Fruit fly (Drosophila melanogaster) whole organism, embryonic: Measurements from ENCODE around the gene CG6195.

Source experiments
- Aef1 ChIP-seq: fragments of 200-800 bp; sonication (Bioruptor generic); IDR thresholded peaks from 3 replicates; pipeline ENCODE4 v1.3.6; 2022; ENCODE audit warnings: missing biosample characterization, missing genetic modification characterization
- BtbVII ChIP-seq: fragments of 200-800 bp; sonication (Bioruptor generic); optimal IDR thresholded peaks from 3 replicates; lab custom pipeline; 2017; ENCODE audit warnings: missing biosample characterization, mild to moderate bottlenecking, missing genetic modification characterization
- CG10565 ChIP-seq: fragments of 200-800 bp; sonication (Bioruptor generic); optimal IDR thresholded peaks from 3 replicates; lab custom pipeline; 2016; ENCODE audit warnings: missing biosample characterization, mild to moderate bottlenecking, missing genetic modification characterization
- CG12769 ChIP-seq: fragments of 200-800 bp; sonication (Bioruptor generic); optimal IDR thresholded peaks from 2 replicates; lab custom pipeline; 2019; ENCODE audit warnings: missing biosample characterization, mild to moderate bottlenecking, missing genetic modification characterization, moderate library complexity
- CG17328 ChIP-seq: fragments of 200-800 bp; sonication (Bioruptor generic); IDR thresholded peaks from 2 replicates; pipeline ENCODE4 v1.3.6; 2022; ENCODE audit warnings: missing biosample characterization, missing genetic modification characterization
- CG2199 ChIP-seq: fragments of 200-800 bp; sonication (Bioruptor generic); IDR thresholded peaks from 3 replicates; pipeline ENCODE4 v1.3.6; 2022; ENCODE audit warnings: missing biosample characterization, missing genetic modification characterization
- CG30403 ChIP-seq: fragments of 200-800 bp; sonication (Bioruptor generic); optimal IDR thresholded peaks from 3 replicates; lab custom pipeline; 2016; ENCODE audit warnings: missing biosample characterization, missing genetic modification characterization
- CG31388 ChIP-seq: fragments of 200-800 bp; sonication (Bioruptor generic); optimal IDR thresholded peaks from 2 replicates; lab custom pipeline; 2016; ENCODE audit warnings: missing biosample characterization, missing genetic modification characterization
- CG32532 ChIP-seq: fragments of 200-800 bp; sonication (Bioruptor generic); IDR thresholded peaks from 2 replicates; pipeline ENCODE4 v1.3.6; 2022; ENCODE audit warnings: missing biosample characterization, missing genetic modification characterization
- CG33213 ChIP-seq: fragments of 200-800 bp; sonication (Bioruptor generic); optimal IDR thresholded peaks from 3 replicates; lab custom pipeline; 2016; ENCODE audit warnings: missing biosample characterization, missing genetic modification characterization
- CG5180 ChIP-seq: fragments of 200-800 bp; sonication (Bioruptor generic); optimal IDR thresholded peaks from 3 replicates; lab custom pipeline; 2017; ENCODE audit warnings: missing biosample characterization, missing genetic modification characterization, mild to moderate bottlenecking, moderate library complexity, missing genetic modification reagents
- CG6254 ChIP-seq: fragments of 200-800 bp; sonication (Bioruptor generic); optimal IDR thresholded peaks from 3 replicates; lab custom pipeline; 2017; ENCODE audit warnings: mild to moderate bottlenecking, missing biosample characterization, missing genetic modification reagents, missing genetic modification characterization
- CG6791 ChIP-seq: fragments of 200-800 bp; sonication (Bioruptor generic); IDR thresholded peaks from 3 replicates; pipeline ENCODE4 v1.3.6; 2022; ENCODE audit warnings: missing biosample characterization, missing genetic modification characterization; ENCODE audit not compliant: partially characterized antibody
- CG6854 ChIP-seq: fragments of 200-800 bp; sonication (Bioruptor generic); optimal IDR thresholded peaks from 3 replicates; lab custom pipeline; 2017; ENCODE audit warnings: missing biosample characterization, mild to moderate bottlenecking, missing genetic modification characterization
- CG8290 ChIP-seq, 3 experiments: fragments of 200-800 bp; sonication (Bioruptor generic); optimal IDR thresholded peaks; 2 replicates each; lab custom pipeline; 2016 to 2019; ENCODE audit warnings: missing biosample characterization in 3 of 3, missing genetic modification characterization in 3 of 3, mild to moderate bottlenecking in 2 of 3, moderate library complexity in 1 of 3
- CG9609 ChIP-seq: fragments of 200-800 bp; sonication (Bioruptor generic); optimal IDR thresholded peaks from 3 replicates; lab custom pipeline; 2016; ENCODE audit warnings: missing biosample characterization, missing genetic modification characterization
- CG9817 ChIP-seq: fragments of 200-800 bp; sonication (Bioruptor generic); optimal IDR thresholded peaks from 2 replicates; lab custom pipeline; 2018; ENCODE audit warnings: missing biosample characterization, mild to moderate bottlenecking, missing genetic modification characterization, moderate library complexity
- Camta ChIP-seq: fragments of 200-800 bp; sonication (Bioruptor generic); optimal IDR thresholded peaks from 2 replicates; lab custom pipeline; 2016; ENCODE audit warnings: missing biosample characterization, missing genetic modification characterization
- D19A ChIP-seq: fragments of 200-800 bp; optimal IDR thresholded peaks from 3 replicates; lab custom pipeline; 2019; ENCODE audit warnings: missing biosample characterization, mild to moderate bottlenecking, missing genetic modification characterization, moderate library complexity
- HHEX ChIP-seq: fragments of 200-800 bp; sonication (Bioruptor generic); optimal IDR thresholded peaks from 3 replicates; lab custom pipeline; 2017; ENCODE audit warnings: missing biosample characterization, mild to moderate bottlenecking, missing genetic modification characterization, missing genetic modification reagents
- Lim3 ChIP-seq: fragments of 200-800 bp; sonication (Bioruptor generic); IDR thresholded peaks from 2 replicates; pipeline ENCODE4 v1.3.6; 2022; ENCODE audit warnings: missing biosample characterization, missing genetic modification characterization
- Meics ChIP-seq: fragments of 200-800 bp; sonication (Bioruptor generic); optimal IDR thresholded peaks from 2 replicates; lab custom pipeline; 2017; ENCODE audit warnings: missing biosample characterization, mild to moderate bottlenecking, missing genetic modification characterization
- Mrtf ChIP-seq: fragments of 200-800 bp; sonication (Bioruptor generic); IDR thresholded peaks from 3 replicates; pipeline ENCODE4 v1.3.6; 2022; ENCODE audit warnings: missing biosample characterization, missing genetic modification characterization
- NfI ChIP-seq: fragments of 200-800 bp; sonication (Bioruptor generic); optimal IDR thresholded peaks from 3 replicates; lab custom pipeline; 2018; ENCODE audit warnings: missing biosample characterization, mild to moderate bottlenecking, missing genetic modification characterization, moderate library complexity
- Side ChIP-seq: fragments of 200-800 bp; sonication (Bioruptor generic); optimal IDR thresholded peaks from 2 replicates; lab custom pipeline; 2016; ENCODE audit warnings: missing biosample characterization, missing genetic modification characterization
- Sin3A ChIP-seq: fragments of >200 bp; optimal IDR thresholded peaks from 2 replicates; lab custom pipeline; 2018
- Xrp1 ChIP-seq: fragments of 200-800 bp; sonication (Bioruptor generic); IDR thresholded peaks from 2 replicates; pipeline ENCODE4 v1.3.6; 2022; ENCODE audit warnings: missing biosample characterization, missing genetic modification characterization
- ara ChIP-seq: fragments of 200-800 bp; sonication (Bioruptor generic); IDR thresholded peaks from 2 replicates; pipeline ENCODE4 v1.3.6; 2022; ENCODE audit warnings: missing biosample characterization, missing genetic modification characterization
- cato ChIP-seq: fragments of 200-800 bp; sonication (Bioruptor generic); optimal IDR thresholded peaks from 2 replicates; lab custom pipeline; 2016; ENCODE audit warnings: missing biosample characterization, missing genetic modification characterization, borderline replicate concordance
- croc ChIP-seq: fragments of 200-800 bp; sonication (Bioruptor generic); conservative IDR thresholded peaks from 3 replicates; pipeline ENCODE4 v1.3.6; 2022; ENCODE audit warnings: missing biosample characterization, missing genetic modification characterization
- dan ChIP-seq: fragments of 200-800 bp; sonication (Bioruptor generic); IDR thresholded peaks from 2 replicates; pipeline ENCODE4 v1.3.6; 2022; ENCODE audit warnings: missing biosample characterization, missing genetic modification characterization
- dati ChIP-seq: fragments of 200-800 bp; sonication (Bioruptor generic); IDR thresholded peaks from 2 replicates; pipeline ENCODE4 v1.3.6; 2022; ENCODE audit warnings: missing biosample characterization, missing genetic modification characterization
- fru ChIP-seq: fragments of >200 bp; optimal IDR thresholded peaks from 2 replicates; lab custom pipeline; 2017
- gce ChIP-seq: fragments of 200-800 bp; sonication (Bioruptor generic); IDR thresholded peaks from 3 replicates; pipeline ENCODE4 v1.3.6; 2022; ENCODE audit warnings: missing biosample characterization, missing genetic modification characterization
- gfzf ChIP-seq: fragments of 200-800 bp; sonication (Bioruptor generic); optimal IDR thresholded peaks from 2 replicates; lab custom pipeline; 2016; ENCODE audit warnings: missing biosample characterization, mild to moderate bottlenecking, missing genetic modification characterization, moderate library complexity
- grau ChIP-seq: fragments of 200-800 bp; optimal IDR thresholded peaks from 3 replicates; lab custom pipeline; 2019; ENCODE audit warnings: missing biosample characterization, mild to moderate bottlenecking, missing genetic modification characterization, moderate library complexity
- insv ChIP-seq, 2 experiments: fragments of 200-800 bp; sonication (Bioruptor generic); optimal IDR thresholded peaks; 3 replicates each; lab custom pipeline; 2016 to 2018; ENCODE audit warnings: missing biosample characterization in 2 of 2, missing genetic modification characterization in 2 of 2
- jigr1 ChIP-seq: fragments of 200-800 bp; sonication (Bioruptor generic); IDR thresholded peaks from 3 replicates; pipeline ENCODE4 v1.3.6; 2022; ENCODE audit warnings: missing biosample characterization, missing genetic modification characterization
- mld ChIP-seq: fragments of 200-800 bp; sonication (Bioruptor generic); IDR thresholded peaks from 3 replicates; pipeline ENCODE4 v1.3.6; 2022; ENCODE audit warnings: missing biosample characterization, missing genetic modification characterization; ENCODE audit not compliant: partially characterized antibody
- nerfin-2 ChIP-seq: fragments of 200-800 bp; sonication (Bioruptor generic); IDR thresholded peaks from 2 replicates; pipeline ENCODE4 v1.3.6; 2022; ENCODE audit warnings: missing biosample characterization, missing genetic modification characterization; ENCODE audit not compliant: partially characterized antibody
- org-1 ChIP-seq: fragments of 200-800 bp; sonication (Bioruptor generic); optimal IDR thresholded peaks from 2 replicates; lab custom pipeline; 2017; ENCODE audit warnings: missing biosample characterization, missing genetic modification characterization
- peb ChIP-seq: fragments of 200-800 bp; sonication (Bioruptor generic); IDR thresholded peaks from 2 replicates; pipeline ENCODE4 v1.3.6; 2022; ENCODE audit warnings: missing biosample characterization, missing genetic modification characterization
- prd ChIP-seq, 3 experiments: fragments of >200 bp in 2 of 3; fragments of 200-800 bp in 1 of 3; sonication (Bioruptor generic) in 1 of 3; optimal IDR thresholded peaks in 2 of 3; IDR thresholded peaks in 1 of 3; 2 replicates in 2 of 3; 3 replicates in 1 of 3; pipeline versions ENCODE4 v1.3.6 to Lab custom; 2017 to 2022; ENCODE audit warnings: missing biosample characterization in 1 of 3, missing genetic modification characterization in 1 of 3
- pum ChIP-seq: fragments of 200-800 bp; sonication (Bioruptor generic); optimal IDR thresholded peaks from 2 replicates; lab custom pipeline; 2016; ENCODE audit warnings: missing biosample characterization, missing genetic modification characterization
- repo ChIP-seq: fragments of 200-800 bp; sonication (Bioruptor generic); optimal IDR thresholded peaks from 2 replicates; lab custom pipeline; 2016; ENCODE audit warnings: missing biosample characterization, missing genetic modification characterization
- rib ChIP-seq: fragments of 200-800 bp; sonication (Bioruptor generic); IDR thresholded peaks from 2 replicates; pipeline ENCODE4 v1.3.6; 2022; ENCODE audit warnings: missing biosample characterization, missing genetic modification characterization
- sr ChIP-seq: fragments of 200-800 bp; sonication (Bioruptor generic); IDR thresholded peaks from 3 replicates; pipeline ENCODE4 v1.3.6; 2022; ENCODE audit warnings: missing biosample characterization, missing genetic modification characterization
- tll ChIP-seq, 2 experiments: fragments of 200-800 bp in 1 of 2; fragments of >200 bp in 1 of 2; sonication (Bioruptor generic) in 1 of 2; optimal IDR thresholded peaks; 2 replicates each; lab custom pipeline; 2017 to 2019; ENCODE audit warnings: missing biosample characterization in 2 of 2, missing genetic modification characterization in 2 of 2, mild to moderate bottlenecking in 1 of 2, moderate library complexity in 1 of 2
- tup ChIP-seq: fragments of 200-800 bp; sonication (Bioruptor generic); optimal IDR thresholded peaks from 2 replicates; lab custom pipeline; 2016; ENCODE audit warnings: missing biosample characterization, mild to moderate bottlenecking, missing genetic modification characterization, moderate library complexity
- twi ChIP-seq: fragments of 200-800 bp; optimal IDR thresholded peaks from 2 replicates; lab custom pipeline; 2019; ENCODE audit warnings: missing biosample characterization, mild to moderate bottlenecking, missing genetic modification characterization, moderate library complexity
- unc-4 ChIP-seq: fragments of 200-800 bp; sonication (Bioruptor generic); IDR thresholded peaks from 2 replicates; pipeline ENCODE4 v1.3.6; 2022; ENCODE audit warnings: missing biosample characterization, missing genetic modification characterization; ENCODE audit not compliant: partially characterized antibody

The CG6195 gene

dm6 chr3R:19642893-19643270 lies 5.3 kb downstream of the CG6195 start:
- TF ChIP-seq dati (GFP tag; lab: Robert Waterston, UW): no peak
- TF ChIP-seq CG6854 (GFP tag; lab: Kevin White, UChicago): no peak
- TF ChIP-seq rib (GFP tag; lab: Robert Waterston, UW): peak; percentile 38; the same call in 1 of the 2 replicates
- no peak for TF ChIP-seq CG8290 (GFP tag; optimal IDR thresholded peaks at IDR 0.05; lab: Kevin White, UChicago)
- TF ChIP-seq CG8290 (tag; optimal IDR thresholded peaks at IDR 0.05; lab: Kevin White, UChicago): peak in 1 of 2 experiments; percentile 13
- TF ChIP-seq gce (GFP tag; lab: Robert Waterston, UW): no peak
- no peak for TF ChIP-seq jigr1 (GFP tag; lab: Robert Waterston, UW)
- no peak for TF ChIP-seq CG6254 (GFP tag; lab: Kevin White, UChicago)
- 0 out of 2 replicates have a peak, but pooled peaks have one; percentile 11 for TF ChIP-seq Xrp1 (GFP tag; lab: Robert Waterston, UW)
- no peak for TF ChIP-seq CG30403 (GFP tag; lab: Kevin White, UChicago)
- no peak for TF ChIP-seq Aef1
- no peak for TF ChIP-seq Meics (GFP tag; lab: Kevin White, UChicago)
- no peak for TF ChIP-seq CG32532 (GFP tag; lab: Robert Waterston, UW)
- no peak for TF ChIP-seq CG33213
- TF ChIP-seq CG9609 (GFP tag; lab: Kevin White, UChicago): no peak
- no peak for TF ChIP-seq tll (GFP tag; optimal IDR thresholded peaks at IDR 0.05; lab: Kevin White, UChicago)
- TF ChIP-seq CG10565 (GFP tag; lab: Kevin White, UChicago): no peak
- TF ChIP-seq CG9817 (tag; lab: Kevin White, UChicago): no peak
- no peak for TF ChIP-seq HHEX (GFP tag; lab: Kevin White, UChicago)
- TF ChIP-seq Camta: peak; percentile 11
- TF ChIP-seq cato (GFP tag; lab: Kevin White, UChicago): no peak
- no peak for TF ChIP-seq pum
- TF ChIP-seq grau (tag; lab: Kevin White, UChicago): no peak
- TF ChIP-seq insv (GFP tag; optimal IDR thresholded peaks at IDR 0.05; lab: Kevin White, UChicago): no peak
- no peak for TF ChIP-seq CG12769 (tag; lab: Kevin White, UChicago)
- peak; percentile 91 for TF ChIP-seq CG6791 (GFP tag; lab: Robert Waterston, UW)
- no peak for TF ChIP-seq NfI
- TF ChIP-seq repo (GFP tag; lab: Kevin White, UChicago): no peak
- no peak for TF ChIP-seq peb (GFP tag; lab: Robert Waterston, UW)
- TF ChIP-seq dan (GFP tag; lab: Robert Waterston, UW): no peak
- no peak for TF ChIP-seq D19A (tag; lab: Kevin White, UChicago)
- no peak for TF ChIP-seq sr
- TF ChIP-seq unc-4 (GFP tag; lab: Robert Waterston, UW): peak; percentile 64
- no peak for TF ChIP-seq tup (GFP tag; lab: Kevin White, UChicago)
- no peak for TF ChIP-seq CG5180 (GFP tag; lab: Kevin White, UChicago)
- no peak for TF ChIP-seq croc (GFP tag; lab: Robert Waterston, UW)
- TF ChIP-seq ara (GFP tag; lab: Robert Waterston, UW): no peak
- TF ChIP-seq CG17328 (GFP tag; lab: Robert Waterston, UW): no peak
- no peak for TF ChIP-seq nerfin-2 (GFP tag; lab: Robert Waterston, UW)
- no peak for TF ChIP-seq prd (optimal IDR thresholded peaks at IDR 0.05; lab: Kevin White, UChicago)
- no peak for TF ChIP-seq prd (GFP tag; IDR thresholded peaks at IDR 0.05; lab: Robert Waterston, UW)
- TF ChIP-seq Side (GFP tag; lab: Kevin White, UChicago): no peak
- TF ChIP-seq fru (lab: Kevin White, UChicago): no peak
- peak; percentile 67; the same call in 2 of the 3 replicates for TF ChIP-seq mld (GFP tag; lab: Robert Waterston, UW)
- no peak for TF ChIP-seq twi (tag; lab: Kevin White, UChicago)
- TF ChIP-seq gfzf (GFP tag; lab: Kevin White, UChicago): no peak
- TF ChIP-seq Sin3A (lab: Kevin White, UChicago): peak; percentile 14
- TF ChIP-seq CG2199: no peak
- no peak for TF ChIP-seq CG31388
- 0 out of 3 replicates have a peak, but pooled peaks have one; percentile 26 for TF ChIP-seq Mrtf (GFP tag; lab: Robert Waterston, UW)
- no peak for TF ChIP-seq Lim3 (GFP tag; lab: Robert Waterston, UW)
- TF ChIP-seq org-1 (GFP tag; lab: Kevin White, UChicago): no peak
- TF ChIP-seq BtbVII (GFP tag; lab: Kevin White, UChicago): no peak
